Fruit fly (Drosophila melanogaster) whole organism, embryonic: ENCODE data around the gene CAH3.

Experiments
- Adf1 ChIP-seq: fragments of 200-800 bp; sonication (Bioruptor generic); IDR thresholded peaks from 2 replicates; pipeline ENCODE4 v1.3.6; 2022; ENCODE audit warnings: missing biosample characterization, missing genetic modification characterization
- Antp ChIP-seq: fragments of 200-800 bp; sonication (Bioruptor generic); optimal IDR thresholded peaks from 3 replicates; lab custom pipeline; 2016; ENCODE audit warnings: missing biosample characterization, missing genetic modification characterization
- Awh ChIP-seq: fragments of 200-800 bp; sonication (Bioruptor generic); IDR thresholded peaks from 2 replicates; pipeline ENCODE4, ENCODE4 v1.3.6; 2022; ENCODE audit warnings: missing biosample characterization, missing genetic modification characterization
- BtbVII ChIP-seq: fragments of 200-800 bp; sonication (Bioruptor generic); optimal IDR thresholded peaks from 3 replicates; lab custom pipeline; 2017; ENCODE audit warnings: missing biosample characterization, mild to moderate bottlenecking, missing genetic modification characterization
- CG11696 ChIP-seq: fragments of 200-800 bp; sonication (Bioruptor generic); IDR thresholded peaks from 2 replicates; pipeline ENCODE4 v1.3.6; 2022; ENCODE audit warnings: missing biosample characterization, missing genetic modification characterization
- CG1647 ChIP-seq: fragments of 200-800 bp; sonication (Bioruptor generic); optimal IDR thresholded peaks from 3 replicates; lab custom pipeline; 2016; ENCODE audit warnings: missing biosample characterization, missing genetic modification characterization
- CG16863 ChIP-seq: fragments of 200-800 bp; sonication (Bioruptor generic); optimal IDR thresholded peaks from 3 replicates; lab custom pipeline; 2016; ENCODE audit warnings: missing biosample characterization, missing genetic modification characterization
- CG17802 ChIP-seq: fragments of 200-800 bp; sonication (Bioruptor generic); optimal IDR thresholded peaks from 2 replicates; lab custom pipeline; 2018; ENCODE audit warnings: missing biosample characterization, mild to moderate bottlenecking, missing genetic modification characterization, moderate library complexity
- CG2199 ChIP-seq: fragments of 200-800 bp; sonication (Bioruptor generic); IDR thresholded peaks from 3 replicates; pipeline ENCODE4 v1.3.6; 2022; ENCODE audit warnings: missing biosample characterization, missing genetic modification characterization
- CG3065 ChIP-seq: fragments of 200-800 bp; sonication (Bioruptor generic); optimal IDR thresholded peaks from 2 replicates; lab custom pipeline; 2016; ENCODE audit warnings: missing biosample characterization, missing genetic modification characterization
- CG31441 ChIP-seq: fragments of 200-800 bp; sonication (Bioruptor generic); IDR thresholded peaks from 2 replicates; pipeline ENCODE4 v1.3.6; 2022; ENCODE audit warnings: missing biosample characterization, missing genetic modification characterization
- CG4854 ChIP-seq: fragments of 200-800 bp; sonication (Bioruptor generic); optimal IDR thresholded peaks from 2 replicates; lab custom pipeline; 2016; ENCODE audit warnings: missing biosample characterization, missing genetic modification characterization, inconsistent platforms
- CG7987 ChIP-seq: fragments of 200-800 bp; sonication (Bioruptor generic); optimal IDR thresholded peaks from 2 replicates; lab custom pipeline; 2018; ENCODE audit warnings: missing biosample characterization, mild to moderate bottlenecking, missing genetic modification characterization, moderate library complexity
- CG9727 ChIP-seq: fragments of 200-800 bp; sonication (Bioruptor generic); optimal IDR thresholded peaks from 3 replicates; lab custom pipeline; 2017; ENCODE audit warnings: missing biosample characterization, mild to moderate bottlenecking, missing genetic modification characterization
- D19A ChIP-seq: fragments of 200-800 bp; optimal IDR thresholded peaks from 3 replicates; lab custom pipeline; 2019; ENCODE audit warnings: missing biosample characterization, mild to moderate bottlenecking, missing genetic modification characterization, moderate library complexity
- Drgx ChIP-seq: fragments of 200-800 bp; sonication (Bioruptor generic); IDR thresholded peaks from 2 replicates; pipeline ENCODE4 v1.3.6; 2022; ENCODE audit warnings: missing biosample characterization, missing genetic modification characterization
- E2f2 ChIP-seq: fragments of 200-800 bp; sonication (Bioruptor generic); IDR thresholded peaks from 2 replicates; pipeline ENCODE4 v1.3.6; 2022; ENCODE audit warnings: missing biosample characterization, missing genetic modification characterization
- Ets65A ChIP-seq: fragments of 200-800 bp; sonication (Bioruptor generic); peaks from one replicate; lab custom pipeline; 2016; ENCODE audit warnings: missing biosample characterization, missing genetic modification characterization
- HmgD ChIP-seq: fragments of 200-800 bp; sonication (Bioruptor generic); optimal IDR thresholded peaks from 3 replicates; lab custom pipeline; 2016; ENCODE audit warnings: missing biosample characterization, missing genetic modification characterization
- HmgZ ChIP-seq: fragments of 200-800 bp; sonication (Bioruptor generic); optimal IDR thresholded peaks from 2 replicates; lab custom pipeline; 2018; ENCODE audit warnings: missing biosample characterization, mild to moderate bottlenecking, missing genetic modification characterization
- Hmx ChIP-seq: fragments of 200-800 bp; sonication (Bioruptor generic); optimal IDR thresholded peaks from 2 replicates; lab custom pipeline; 2016; ENCODE audit warnings: missing biosample characterization, missing genetic modification characterization
- Hr78 ChIP-seq, 2 experiments: fragments of 200-800 bp in 1 of 2; fragments of >200 bp in 1 of 2; sonication (Bioruptor generic) in 1 of 2; optimal IDR thresholded peaks; 2 replicates each; lab custom pipeline; 2017 to 2019; ENCODE audit warnings: missing biosample characterization in 2 of 2, missing genetic modification characterization in 2 of 2, mild to moderate bottlenecking in 1 of 2, moderate library complexity in 1 of 2
- Meics ChIP-seq: fragments of 200-800 bp; sonication (Bioruptor generic); optimal IDR thresholded peaks from 2 replicates; lab custom pipeline; 2017; ENCODE audit warnings: missing biosample characterization, mild to moderate bottlenecking, missing genetic modification characterization
- NFAT ChIP-seq: fragments of 200-800 bp; sonication (Bioruptor generic); IDR thresholded peaks from 2 replicates; pipeline ENCODE4 v1.3.6; 2022; ENCODE audit warnings: missing biosample characterization, missing genetic modification characterization
- YL-1 ChIP-seq: fragments of 200-800 bp; sonication (Bioruptor generic); optimal IDR thresholded peaks from 3 replicates; lab custom pipeline; 2017; ENCODE audit warnings: missing biosample characterization, mild to moderate bottlenecking, missing genetic modification characterization
- bab2 ChIP-seq: fragments of 200-800 bp; sonication (Bioruptor generic); optimal IDR thresholded peaks from 2 replicates; lab custom pipeline; 2016; ENCODE audit warnings: missing biosample characterization, missing genetic modification characterization
- br ChIP-seq: fragments of >200 bp; optimal IDR thresholded peaks from 2 replicates; lab custom pipeline; 2017
- croc ChIP-seq: fragments of 200-800 bp; sonication (Bioruptor generic); conservative IDR thresholded peaks from 3 replicates; pipeline ENCODE4 v1.3.6; 2022; ENCODE audit warnings: missing biosample characterization, missing genetic modification characterization
- dan ChIP-seq: fragments of 200-800 bp; sonication (Bioruptor generic); IDR thresholded peaks from 2 replicates; pipeline ENCODE4 v1.3.6; 2022; ENCODE audit warnings: missing biosample characterization, missing genetic modification characterization
- dm ChIP-seq: fragments of 200-800 bp; sonication (Bioruptor generic); optimal IDR thresholded peaks from 3 replicates; lab custom pipeline; 2016; ENCODE audit warnings: missing biosample characterization, missing genetic modification characterization
- en ChIP-seq: fragments of 200-800 bp; sonication (Bioruptor generic); optimal IDR thresholded peaks from 2 replicates; lab custom pipeline; 2016; ENCODE audit warnings: missing biosample characterization, missing genetic modification characterization
- eve ChIP-seq, 2 experiments: fragments of >200 bp; optimal IDR thresholded peaks; 2 replicates each; lab custom pipeline; 2017; ENCODE audit warnings: missing biosample characterization in 2 of 2, missing genetic modification characterization in 2 of 2
- gem ChIP-seq: fragments of 200-800 bp; sonication (Bioruptor generic); optimal IDR thresholded peaks from 2 replicates; lab custom pipeline; 2019; ENCODE audit warnings: missing biosample characterization, mild to moderate bottlenecking, missing genetic modification characterization, moderate library complexity
- gfzf ChIP-seq: fragments of 200-800 bp; sonication (Bioruptor generic); optimal IDR thresholded peaks from 2 replicates; lab custom pipeline; 2016; ENCODE audit warnings: missing biosample characterization, mild to moderate bottlenecking, missing genetic modification characterization, moderate library complexity
- grn ChIP-seq: fragments of 200-800 bp; sonication (Bioruptor generic); optimal IDR thresholded peaks from 3 replicates; lab custom pipeline; 2017; ENCODE audit warnings: missing biosample characterization, missing genetic modification characterization
- gsb ChIP-seq: fragments of 200-800 bp; sonication (Bioruptor generic); IDR thresholded peaks from 2 replicates; pipeline ENCODE4 v1.3.6; 2022; ENCODE audit warnings: missing biosample characterization, missing genetic modification characterization
- gt ChIP-seq: fragments of 200-800 bp; sonication (Bioruptor generic); IDR thresholded peaks from 2 replicates; pipeline ENCODE4 v1.3.6; 2022; ENCODE audit warnings: missing biosample characterization, missing genetic modification characterization
- h ChIP-seq: fragments of >200 bp; optimal IDR thresholded peaks from 2 replicates; lab custom pipeline; 2017
- ind ChIP-seq: fragments of 200-800 bp; sonication (Bioruptor generic); optimal IDR thresholded peaks from 3 replicates; lab custom pipeline; 2016; ENCODE audit warnings: missing biosample characterization, missing genetic modification characterization
- lmd ChIP-seq: fragments of 200-800 bp; sonication (Bioruptor generic); IDR thresholded peaks from 2 replicates; pipeline ENCODE4 v1.3.6; 2022; ENCODE audit warnings: missing biosample characterization, missing genetic modification characterization
- p53 ChIP-seq: fragments of 200-800 bp; sonication (Bioruptor generic); optimal IDR thresholded peaks from 2 replicates; lab custom pipeline; 2016; ENCODE audit warnings: missing biosample characterization, missing genetic modification characterization
- peb ChIP-seq: fragments of 200-800 bp; sonication (Bioruptor generic); IDR thresholded peaks from 2 replicates; pipeline ENCODE4 v1.3.6; 2022; ENCODE audit warnings: missing biosample characterization, missing genetic modification characterization
- pho ChIP-seq: fragments of 200-800 bp; sonication (Bioruptor generic); optimal IDR thresholded peaks from 2 replicates; lab custom pipeline; 2016; ENCODE audit warnings: missing biosample characterization, missing genetic modification characterization
- repo ChIP-seq: fragments of 200-800 bp; sonication (Bioruptor generic); optimal IDR thresholded peaks from 2 replicates; lab custom pipeline; 2016; ENCODE audit warnings: missing biosample characterization, missing genetic modification characterization
- salm ChIP-seq: fragments of 200-800 bp; sonication (Bioruptor generic); optimal IDR thresholded peaks from 2 replicates; lab custom pipeline; 2018; ENCODE audit warnings: missing biosample characterization, mild to moderate bottlenecking, missing genetic modification characterization
- stwl ChIP-seq: fragments of 200-800 bp; sonication (Bioruptor generic); optimal IDR thresholded peaks from 3 replicates; lab custom pipeline; 2018; ENCODE audit warnings: missing biosample characterization, mild to moderate bottlenecking, missing genetic modification characterization, moderate library complexity
- tio ChIP-seq: fragments of 200-800 bp; sonication (Bioruptor generic); optimal IDR thresholded peaks from 2 replicates; lab custom pipeline; 2017; ENCODE audit warnings: missing biosample characterization, missing genetic modification characterization, inconsistent platforms
- trem ChIP-seq: fragments of 200-800 bp; optimal IDR thresholded peaks from 3 replicates; lab custom pipeline; 2019; ENCODE audit warnings: missing biosample characterization, mild to moderate bottlenecking, missing genetic modification characterization, moderate library complexity
- vfl ChIP-seq: fragments of 200-800 bp; sonication (Bioruptor generic); optimal IDR thresholded peaks from 2 replicates; lab custom pipeline; 2016; ENCODE audit warnings: missing biosample characterization, missing genetic modification characterization
- vnd ChIP-seq: fragments of 200-800 bp; sonication (Bioruptor generic); IDR thresholded peaks from 3 replicates; pipeline ENCODE4 v1.3.6; 2022; ENCODE audit warnings: missing biosample characterization, missing genetic modification characterization; ENCODE audit not compliant: partially characterized antibody
- zfh1 ChIP-seq: fragments of 200-800 bp; sonication (Bioruptor generic); IDR thresholded peaks from 3 replicates; pipeline ENCODE4 v1.3.6; 2022; ENCODE audit warnings: missing biosample characterization, missing genetic modification characterization
- zfh2 ChIP-seq: fragments of 200-800 bp; sonication (Bioruptor generic); optimal IDR thresholded peaks from 2 replicates; lab custom pipeline; 2016; ENCODE audit warnings: missing biosample characterization, missing genetic modification characterization

Gene CAH3

dm6 chrX:8709234-8709843 is 28.3 kb downstream of the CAH3 start, which contains the start of gene Hexo2 (continued):
- TF ChIP-seq CG1647 (peak; percentile 95), CG31441 (GFP tag; lab: Robert Waterston, UW) (peak; percentile 94), bab2 (GFP tag; lab: Kevin White, UChicago) (peak; percentile 92), CG4854 (peak; percentile 86), E2f2 (GFP tag; lab: Robert Waterston, UW) (peak; percentile 74), CG16863 (GFP tag; lab: Kevin White, UChicago) (peak; percentile 96), en (GFP tag; lab: Kevin White, UChicago) (peak; percentile 91), dan (peak; percentile 88), pho (GFP tag; lab: Kevin White, UChicago) (peak; percentile 76), croc (GFP tag; lab: Robert Waterston, UW) (peak; percentile 94), ind (GFP tag; lab: Kevin White, UChicago) (peak; percentile 94), Adf1 (no peak), YL-1 (GFP tag; lab: Kevin White, UChicago) (peak; percentile 37), zfh2 (peak; percentile 62), br (lab: Kevin White, UChicago) (no peak), eve (GFP tag; optimal IDR thresholded peaks at IDR 0.05; lab: Kevin White, UChicago) (no peak), trem (tag; lab: Kevin White, UChicago) (peak; percentile 80), repo (GFP tag; lab: Kevin White, UChicago) (peak; percentile 93), D19A (tag; lab: Kevin White, UChicago) (peak; percentile 86), tio (GFP tag; lab: Kevin White, UChicago) (peak; percentile 83), CG17802 (tag; lab: Kevin White, UChicago) (peak; percentile 86), vfl (GFP tag; lab: Kevin White, UChicago) (peak; percentile 68), h (no peak), HmgZ (tag; lab: Kevin White, UChicago) (peak; percentile 69), CG9727 (peak; percentile 85), grn (peak; percentile 9), CG2199 (GFP tag; lab: Robert Waterston, UW) (peak; percentile 97), vnd (GFP tag; lab: Robert Waterston, UW) (no peak), Ets65A (GFP tag; lab: Kevin White, UChicago) (peak; percentile 99), CG3065 (peak; percentile 81), lmd (GFP tag; lab: Robert Waterston, UW) (peak; percentile 94), HmgD (peak; percentile 85), Hr78 (GFP tag; optimal IDR thresholded peaks at IDR 0.05; lab: Kevin White, UChicago) (peak in 1 of 2 experiments; percentile 71), gt (GFP tag; lab: Robert Waterston, UW) (peak; percentile 93), CG7987 (GFP tag; lab: Kevin White, UChicago) (peak; percentile 70), NFAT (peak; percentile 90; the same call in 1 of the 2 replicates), Awh (GFP tag; lab: Robert Waterston, UW) (peak; percentile 96), dm (GFP tag; lab: Kevin White, UChicago) (peak; percentile 82), gsb (GFP tag; lab: Robert Waterston, UW) (peak; percentile 82), gfzf (peak; percentile 5), Hmx (GFP tag; lab: Kevin White, UChicago) (peak; percentile 52), zfh1 (peak; percentile 98), salm (peak; percentile 83), Antp (GFP tag; lab: Kevin White, UChicago) (peak; percentile 98), Drgx (GFP tag; lab: Robert Waterston, UW) (peak; percentile 98), p53 (peak; percentile 82), stwl (tag; lab: Kevin White, UChicago) (no peak), CG11696 (peak; percentile 85), Meics (GFP tag; lab: Kevin White, UChicago) (peak; percentile 83), peb (GFP tag; lab: Robert Waterston, UW) (peak; percentile 89), gem (tag; lab: Kevin White, UChicago) (peak; percentile 93), BtbVII (GFP tag; lab: Kevin White, UChicago) (peak; percentile 77)
